Fruit fly (Drosophila melanogaster): ENCODE results near the gene Naa40.

Naa40 gene

dm6 chr3R:29745056-29745455, 20.3 kb upstream of the Naa40 start, which contains the start of the genes Wdr24 and IntS11 (continued):
- TF ChIP-seq Stat92E (GFP tag; optimal IDR thresholded peaks at IDR 0.05): peak in 1 of 3 experiments; percentile 33
- TF ChIP-seq CG11504 (tag; optimal IDR thresholded peaks at IDR 0.05): no peak
- TF ChIP-seq tll (GFP tag; optimal IDR thresholded peaks at IDR 0.05): peak in 1 of 2 experiments; percentile 64
- TF ChIP-seq CG12942 (GFP tag; optimal IDR thresholded peaks at IDR 0.05): peak; percentile 72
- TF ChIP-seq ab (GFP tag; optimal IDR thresholded peaks at IDR 0.05): peak; percentile 28
- TF ChIP-seq ERR (GFP tag; optimal IDR thresholded peaks at IDR 0.05): peak; percentile 15
- no peak for TF ChIP-seq CG10565 (GFP tag; optimal IDR thresholded peaks at IDR 0.05)
- peak; percentile 52 for TF ChIP-seq Sry-δ (GFP tag; optimal IDR thresholded peaks at IDR 0.05)
- TF ChIP-seq HmgZ (tag; optimal IDR thresholded peaks at IDR 0.05): peak; percentile 94
- TF ChIP-seq Jarid2 (GFP tag; optimal IDR thresholded peaks at IDR 0.05): no peak
- TF ChIP-seq Oaz (GFP tag; IDR thresholded peaks at IDR 0.05): peak; percentile 87
- peak; percentile 31; the same call in 1 of the 3 replicates for TF ChIP-seq sr (GFP tag; IDR thresholded peaks at IDR 0.05)
- no peak for TF ChIP-seq mld (GFP tag; IDR thresholded peaks at IDR 0.05; ENCODE audit: partially characterized antibody)
- TF ChIP-seq Nf-YB (GFP tag; optimal IDR thresholded peaks at IDR 0.05): peak; percentile 44
- peak; percentile 18; the same call in 1 of the 2 replicates for TF ChIP-seq ro (GFP tag; IDR thresholded peaks at IDR 0.05)
- peak; percentile 79 for TF ChIP-seq CrebB (tag; optimal IDR thresholded peaks at IDR 0.05)
- TF ChIP-seq sens-2 (GFP tag; IDR thresholded peaks at IDR 0.05): 0 out of 2 replicates have a peak, but pooled peaks have one; percentile 27
- TF ChIP-seq CG12769 (tag; optimal IDR thresholded peaks at IDR 0.05): no peak
- TF ChIP-seq MTF-1 (GFP tag; optimal IDR thresholded peaks at IDR 0.05; ENCODE audit: borderline replicate concordance): no peak
- TF ChIP-seq CG17829 (tag; optimal IDR thresholded peaks at IDR 0.05): peak; percentile 79
- TF ChIP-seq Doc2 (GFP tag; IDR thresholded peaks at IDR 0.05): peak; percentile 64
- peak; percentile 82; the same call in 2 of the 3 replicates for TF ChIP-seq Optix (GFP tag; IDR thresholded peaks at IDR 0.05)
- TF ChIP-seq CG8359 (GFP tag; optimal IDR thresholded peaks at IDR 0.05; ENCODE audit: borderline replicate concordance): no peak
- TF ChIP-seq Meics (GFP tag; optimal IDR thresholded peaks at IDR 0.05): peak; percentile 82
- TF ChIP-seq bab2 (GFP tag; optimal IDR thresholded peaks at IDR 0.05): peak; percentile 79
- TF ChIP-seq CHES-1-like (GFP tag; optimal IDR thresholded peaks at IDR 0.05): peak; percentile 72
- TF ChIP-seq CG6272 (GFP tag; IDR thresholded peaks at IDR 0.05): peak; percentile 88
- peak; percentile 65 for TF ChIP-seq stwl (tag; optimal IDR thresholded peaks at IDR 0.05)
- peak; percentile 47 for TF ChIP-seq maf-S (GFP tag; optimal IDR thresholded peaks at IDR 0.05)
- TF ChIP-seq CG6175 (GFP tag; IDR thresholded peaks at IDR 0.05): peak; percentile 88
- peak; percentile 87 for TF ChIP-seq stc (GFP tag; IDR thresholded peaks at IDR 0.05)
- TF ChIP-seq jigr1 (GFP tag; IDR thresholded peaks at IDR 0.05): peak; percentile 92
- TF ChIP-seq tin (GFP tag; optimal IDR thresholded peaks at IDR 0.05): peak; percentile 58
- TF ChIP-seq CG34422 (GFP tag; IDR thresholded peaks at IDR 0.05): peak; percentile 95
- peak; percentile 81 for TF ChIP-seq zfh1 (GFP tag; IDR thresholded peaks at IDR 0.05)
- TF ChIP-seq toy (GFP tag; IDR thresholded peaks at IDR 0.05): peak; percentile 85
- peak; percentile 97 for TF ChIP-seq CG2120 (GFP tag; optimal IDR thresholded peaks at IDR 0.05)
- TF ChIP-seq Elba2 (GFP tag; optimal IDR thresholded peaks at IDR 0.05): peak; percentile 92
- TF ChIP-seq CG4424 (GFP tag; optimal IDR thresholded peaks at IDR 0.05): peak; percentile 42
- TF ChIP-seq CG10274 (GFP tag; optimal IDR thresholded peaks at IDR 0.05): peak; percentile 23
- peak; percentile 93 for TF ChIP-seq CG11456 (GFP tag; IDR thresholded peaks at IDR 0.05)
- TF ChIP-seq CG18011 (GFP tag; optimal IDR thresholded peaks at IDR 0.05): peak; percentile 21
- TF ChIP-seq CG1832 (GFP tag; optimal IDR thresholded peaks at IDR 0.05): no peak
- peak; percentile 69 for TF ChIP-seq CG9609 (GFP tag; optimal IDR thresholded peaks at IDR 0.05)
- TF ChIP-seq cwo (GFP tag; optimal IDR thresholded peaks at IDR 0.05): peak; percentile 62
- TF ChIP-seq bsh (GFP tag; optimal IDR thresholded peaks at IDR 0.05): peak; percentile 70 to 72
- TF ChIP-seq CG17612 (GFP tag; IDR thresholded peaks at IDR 0.05): peak; percentile 76; the same call in 1 of the 2 replicates
- no peak for TF ChIP-seq CG6854 (GFP tag; optimal IDR thresholded peaks at IDR 0.05)
- TF ChIP-seq repo (GFP tag; optimal IDR thresholded peaks at IDR 0.05): no peak
- TF ChIP-seq CG10366 (GFP tag; IDR thresholded peaks at IDR 0.05): peak; percentile 94
